Worm (Caenorhabditis elegans): ENCODE measurements around the gene inx-11.

ce11 chrV:12470324-12470723 lies 16.7 kb upstream of the inx-11 start:
- TF ChIP-seq dao-5 (tag; optimal IDR thresholded peaks at IDR 0.05): no peak
- TF ChIP-seq him-1 (tag; optimal IDR thresholded peaks at IDR 0.05): no peak

All from whole organism, L4/young adult.